Fruit fly (Drosophila melanogaster) whole organism, embryonic: ENCODE results near the gene BG642167.

Source experiments
- CG14667 ChIP-seq: fragments of 200-800 bp; sonication (Bioruptor generic); IDR thresholded peaks from 2 replicates; pipeline ENCODE4 v1.3.6; 2022; ENCODE audit warnings: missing biosample characterization, missing genetic modification characterization
- CG17912 ChIP-seq: fragments of 200-800 bp; sonication (Bioruptor generic); optimal IDR thresholded peaks from 2 replicates; lab custom pipeline; 2018; ENCODE audit warnings: missing biosample characterization, mild to moderate bottlenecking, missing genetic modification characterization
- Gsc ChIP-seq: fragments of 200-800 bp; sonication (Bioruptor generic); IDR thresholded peaks from 2 replicates; pipeline ENCODE4 v1.3.6; 2022; ENCODE audit warnings: missing biosample characterization, missing genetic modification characterization
- ab ChIP-seq: fragments of 200-800 bp; sonication (Bioruptor generic); optimal IDR thresholded peaks from 2 replicates; lab custom pipeline; 2016; ENCODE audit warnings: missing biosample characterization, missing genetic modification characterization
- h ChIP-seq: fragments of >200 bp; optimal IDR thresholded peaks from 2 replicates; lab custom pipeline; 2017
- tll ChIP-seq, 2 experiments: fragments of 200-800 bp in 1 of 2; fragments of >200 bp in 1 of 2; sonication (Bioruptor generic) in 1 of 2; optimal IDR thresholded peaks; 2 replicates each; lab custom pipeline; 2017 to 2019; ENCODE audit warnings: missing biosample characterization in 2 of 2, missing genetic modification characterization in 2 of 2, mild to moderate bottlenecking in 1 of 2, moderate library complexity in 1 of 2

- TF ChIP-seq ab (GFP tag; lab: Kevin White, UChicago) (no peak), CG17912 (GFP tag; lab: Kevin White, UChicago) (no peak), CG14667 (no peak), Gsc (GFP tag; lab: Robert Waterston, UW) (no peak), h (no peak), tll (GFP tag; optimal IDR thresholded peaks at IDR 0.05; lab: Kevin White, UChicago) (no peak)
Observed at dm6 chr3R:25790371-25790770, 15.9 kb upstream of the BG642167 start, which contains the start of gene CG31093.
